Worm (Caenorhabditis elegans): Measurements from ENCODE around the gene aak-1.

aak-1 gene

ce11 chrIII:8743796-8744404 lies 17.0 kb downstream of the aak-1 start, which contains the start of gene ZK370.6:
TSS of gene ZK370.6 (minus strand) at chrIII:8743846.
- TF ChIP-seq T22C8.4 (GFP tag; IDR thresholded peaks at IDR 0.05) (no peak), med-1 (GFP tag; optimal IDR thresholded peaks at IDR 0.05; ENCODE audit: insufficient read depth) (no peak)

DNA sequence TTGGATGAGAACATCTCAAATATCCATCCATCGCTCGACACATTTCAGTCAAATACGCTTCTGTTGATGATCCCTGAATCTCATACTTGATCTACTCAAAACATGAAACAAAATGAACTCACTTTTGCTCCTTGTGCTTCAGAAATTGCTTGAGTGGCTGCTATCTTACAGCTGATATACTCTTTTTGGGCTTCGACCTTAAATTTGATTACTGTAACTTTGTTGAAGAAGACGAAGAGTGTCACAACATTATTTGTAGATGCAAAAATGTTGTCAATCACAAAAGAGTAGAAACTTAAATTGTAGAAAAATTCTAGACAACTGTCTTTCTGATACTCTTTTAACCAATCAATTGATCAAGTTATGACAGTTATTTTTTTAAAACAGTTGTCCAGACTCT lies 18.3 kb downstream of the aak-1 start:
- no peak for TF ChIP-seq cog-1 (tag; optimal IDR thresholded peaks at IDR 0.05)
- TF ChIP-seq klf-2 (GFP tag; conservative IDR thresholded peaks at IDR 0.05): no peak
- TF ChIP-seq ref-1 (GFP tag; conservative IDR thresholded peaks at IDR 0.05): no peak
- no peak for TF ChIP-seq med-1 (GFP tag; optimal IDR thresholded peaks at IDR 0.05; ENCODE audit: insufficient read depth)
- TF ChIP-seq ztf-23 (GFP tag; IDR thresholded peaks at IDR 0.05): no peak
- TF ChIP-seq tab-1 (GFP tag; IDR thresholded peaks at IDR 0.05): no peak
- TF ChIP-seq T22C8.4 (GFP tag; IDR thresholded peaks at IDR 0.05): no peak
- no peak for TF ChIP-seq flt-1 (GFP tag; IDR thresholded peaks at IDR 0.05)
- TF ChIP-seq ztf-29 (GFP tag; IDR thresholded peaks at IDR 0.05): no peak

ce11 chrIII:8741955-8742354 lies 18.9 kb downstream of the aak-1 start:
- no peak for TF ChIP-seq T22C8.4 (GFP tag; IDR thresholded peaks at IDR 0.05)
- TF ChIP-seq ref-1 (GFP tag; conservative IDR thresholded peaks at IDR 0.05): no peak
- TF ChIP-seq med-1 (GFP tag; optimal IDR thresholded peaks at IDR 0.05; ENCODE audit: insufficient read depth): no peak
- TF ChIP-seq klf-2 (GFP tag; conservative IDR thresholded peaks at IDR 0.05): no peak
- TF ChIP-seq tab-1 (GFP tag; IDR thresholded peaks at IDR 0.05): no peak
- no peak for TF ChIP-seq cog-1 (tag; optimal IDR thresholded peaks at IDR 0.05)
- no peak for TF ChIP-seq ztf-29 (GFP tag; IDR thresholded peaks at IDR 0.05)
- no peak for TF ChIP-seq flt-1 (GFP tag; IDR thresholded peaks at IDR 0.05)
- TF ChIP-seq ztf-23 (GFP tag; IDR thresholded peaks at IDR 0.05): no peak

- TF ChIP-seq klf-2 (GFP tag; conservative IDR thresholded peaks at IDR 0.05): 0 out of 2 replicates have a peak, but pooled peaks have one; percentile 63
- TF ChIP-seq ref-1 (GFP tag; conservative IDR thresholded peaks at IDR 0.05): 0 out of 2 replicates have a peak, but pooled peaks have one; percentile 5
- no peak for TF ChIP-seq ztf-29 (GFP tag; IDR thresholded peaks at IDR 0.05)
- TF ChIP-seq flt-1 (GFP tag; IDR thresholded peaks at IDR 0.05): peak; percentile 81
- TF ChIP-seq med-1 (GFP tag; optimal IDR thresholded peaks at IDR 0.05; ENCODE audit: insufficient read depth): no peak
- peak; percentile 69; the same call in 1 of the 2 replicates for TF ChIP-seq tab-1 (GFP tag; IDR thresholded peaks at IDR 0.05)
- peak; percentile 90 for TF ChIP-seq ztf-23 (GFP tag; IDR thresholded peaks at IDR 0.05)
- TF ChIP-seq T22C8.4 (GFP tag; IDR thresholded peaks at IDR 0.05): no peak
- peak; percentile 72 for TF ChIP-seq cog-1 (tag; optimal IDR thresholded peaks at IDR 0.05)
Measured at ce11 chrIII:8741276-8741860, 19.5 kb downstream of the aak-1 start, which contains the start of gene pdhk-2. TSS of gene pdhk-2 (minus strand) at chrIII:8741412.

DNA sequence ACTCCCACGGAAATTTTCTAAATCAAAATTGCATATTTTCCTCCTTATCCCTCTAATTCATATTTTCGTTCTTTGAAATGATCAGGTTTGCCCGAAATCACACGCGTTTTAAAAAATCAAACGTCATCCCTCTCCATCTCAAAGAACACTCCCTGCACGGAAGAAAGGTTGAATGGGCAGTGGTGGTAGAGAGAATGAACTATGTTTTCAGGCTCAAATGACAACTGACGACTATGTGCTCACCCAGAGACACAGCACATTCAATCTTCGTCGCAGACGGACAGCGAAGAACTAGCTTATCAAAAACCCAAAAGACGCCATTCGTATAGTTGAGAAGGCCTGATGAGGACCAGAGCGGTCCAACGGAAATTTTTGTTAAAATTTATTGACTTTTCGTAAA lies 21.1 kb downstream of the aak-1 start:
- TF ChIP-seq ztf-23 (GFP tag; IDR thresholded peaks at IDR 0.05) (no peak), cog-1 (tag; optimal IDR thresholded peaks at IDR 0.05) (no peak), med-1 (GFP tag; optimal IDR thresholded peaks at IDR 0.05; ENCODE audit: insufficient read depth) (no peak), ref-1 (GFP tag; conservative IDR thresholded peaks at IDR 0.05) (no peak), klf-2 (GFP tag; conservative IDR thresholded peaks at IDR 0.05) (no peak), flt-1 (GFP tag; IDR thresholded peaks at IDR 0.05) (no peak)

DNA sequence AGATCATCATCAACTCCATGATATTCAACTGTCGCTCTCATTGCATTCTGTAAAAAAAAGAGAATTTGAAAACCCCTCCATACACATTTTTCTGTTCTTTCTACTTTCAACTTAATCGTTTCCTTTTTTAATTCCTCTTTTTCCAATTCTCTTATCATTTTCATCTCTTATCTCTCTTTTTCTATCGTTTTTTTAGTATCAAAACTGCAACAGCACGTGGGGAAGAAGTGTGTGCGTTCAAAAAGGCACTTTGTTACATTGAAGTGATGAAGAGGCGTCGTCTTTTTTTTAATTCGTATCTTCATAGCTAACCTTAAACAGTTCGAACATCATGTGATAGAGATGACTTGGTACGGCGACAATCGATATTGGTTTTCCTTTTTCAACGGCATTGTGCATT lies 21.8 kb downstream of the aak-1 start:
- TF ChIP-seq klf-2 (GFP tag; conservative IDR thresholded peaks at IDR 0.05): no peak
- TF ChIP-seq ref-1 (GFP tag; conservative IDR thresholded peaks at IDR 0.05): no peak
- TF ChIP-seq tab-1 (GFP tag; IDR thresholded peaks at IDR 0.05): no peak
- TF ChIP-seq T22C8.4 (GFP tag; IDR thresholded peaks at IDR 0.05): no peak
- TF ChIP-seq med-1 (GFP tag; optimal IDR thresholded peaks at IDR 0.05; ENCODE audit: insufficient read depth): no peak
- no peak for TF ChIP-seq flt-1 (GFP tag; IDR thresholded peaks at IDR 0.05)
- TF ChIP-seq ztf-23 (GFP tag; IDR thresholded peaks at IDR 0.05): no peak
- TF ChIP-seq ztf-29 (GFP tag; IDR thresholded peaks at IDR 0.05): no peak
- no peak for TF ChIP-seq cog-1 (tag; optimal IDR thresholded peaks at IDR 0.05)

ce11 chrIII:8738289-8738688 lies 22.6 kb downstream of the aak-1 start:
- TF ChIP-seq ztf-23 (GFP tag; IDR thresholded peaks at IDR 0.05) (no peak), ztf-29 (GFP tag; IDR thresholded peaks at IDR 0.05) (no peak), ref-1 (GFP tag; conservative IDR thresholded peaks at IDR 0.05) (no peak), tab-1 (GFP tag; IDR thresholded peaks at IDR 0.05) (no peak)

DNA sequence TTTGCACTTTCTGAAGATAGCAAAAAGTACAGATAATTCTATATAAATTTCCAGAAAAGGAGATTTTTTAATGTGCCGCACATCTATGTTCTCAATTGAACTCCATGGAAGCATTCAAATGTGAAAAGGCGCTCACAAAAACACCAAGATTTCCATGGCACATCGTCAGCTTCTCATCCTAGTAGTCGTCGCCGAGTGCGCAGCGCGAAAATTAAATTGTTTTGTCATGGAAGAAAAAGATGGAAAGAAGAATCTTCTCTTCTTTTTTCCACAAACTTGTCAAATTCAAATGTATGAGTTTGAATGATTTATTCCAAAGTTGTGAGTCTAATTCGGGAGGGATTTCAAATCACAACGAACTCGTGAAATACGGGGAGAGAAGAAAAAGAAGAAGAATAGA lies 23.5 kb downstream of the aak-1 start:
- TF ChIP-seq ztf-29 (GFP tag; IDR thresholded peaks at IDR 0.05) (no peak), ztf-23 (GFP tag; IDR thresholded peaks at IDR 0.05) (no peak), cog-1 (tag; optimal IDR thresholded peaks at IDR 0.05) (no peak), med-1 (GFP tag; optimal IDR thresholded peaks at IDR 0.05; ENCODE audit: insufficient read depth) (no peak), T22C8.4 (GFP tag; IDR thresholded peaks at IDR 0.05) (no peak), tab-1 (GFP tag; IDR thresholded peaks at IDR 0.05) (no peak)

- TF ChIP-seq tab-1 (GFP tag; IDR thresholded peaks at IDR 0.05) (no peak), flt-1 (GFP tag; IDR thresholded peaks at IDR 0.05) (peak; percentile 59)
Measured at ce11 chrIII:8734327-8734885, 26.5 kb downstream of the aak-1 start.

DNA sequence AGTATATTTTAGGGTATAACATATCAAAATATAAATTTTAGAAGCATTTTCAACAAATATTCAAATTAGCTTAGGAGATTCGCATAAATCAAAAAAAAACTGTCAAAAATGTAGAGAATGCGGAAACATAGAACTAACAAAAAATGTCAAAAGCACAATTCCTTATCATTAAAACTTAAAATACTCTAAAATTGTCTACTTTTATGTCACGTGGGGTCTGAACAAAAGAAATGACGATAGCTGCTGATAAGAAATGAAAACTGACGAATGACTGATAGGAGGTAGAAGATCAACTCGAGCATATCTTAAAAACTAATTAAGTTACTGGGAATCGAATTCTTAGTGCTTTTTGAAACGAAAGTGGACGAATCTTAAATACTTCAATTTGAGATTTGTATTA lies 27.2 kb downstream of the aak-1 start:
- no peak for TF ChIP-seq klf-2 (GFP tag; conservative IDR thresholded peaks at IDR 0.05)
- TF ChIP-seq T22C8.4 (GFP tag; IDR thresholded peaks at IDR 0.05): no peak
- no peak for TF ChIP-seq ref-1 (GFP tag; conservative IDR thresholded peaks at IDR 0.05)
- TF ChIP-seq flt-1 (GFP tag; IDR thresholded peaks at IDR 0.05): no peak
- TF ChIP-seq ztf-23 (GFP tag; IDR thresholded peaks at IDR 0.05): no peak
- no peak for TF ChIP-seq med-1 (GFP tag; optimal IDR thresholded peaks at IDR 0.05; ENCODE audit: insufficient read depth)
- no peak for TF ChIP-seq cog-1 (tag; optimal IDR thresholded peaks at IDR 0.05)
- TF ChIP-seq tab-1 (GFP tag; IDR thresholded peaks at IDR 0.05): no peak
